Worm (Caenorhabditis elegans) whole organism, L2 larva: ENCODE data around the gene dnj-10.

ENCODE experiments used
- C34F6.9 ChIP-seq: fragments of 150-350 bp; optimal IDR thresholded peaks from 2 replicates; lab custom pipeline; 2014; ENCODE audit warnings: missing biosample characterization, missing genetic modification characterization
- F13H6.1 ChIP-seq: sonication (generic microtip); optimal IDR thresholded peaks from 2 replicates; lab custom pipeline; 2016; ENCODE audit warnings: missing genetic modification characterization, missing compliant biosample characterization
- R02D3.7 ChIP-seq: fragments of 150-350 bp; optimal IDR thresholded peaks from 2 replicates; lab custom pipeline; 2014; ENCODE audit warnings: missing biosample characterization, missing genetic modification characterization
- ZK546.5 ChIP-seq: sonication (generic microtip); optimal IDR thresholded peaks from 2 replicates; lab custom pipeline; 2017; ENCODE audit warnings: missing biosample characterization, missing genetic modification characterization
- alr-1 ChIP-seq: fragments of 150-350 bp; optimal IDR thresholded peaks from 2 replicates; lab custom pipeline; 2014; ENCODE audit warnings: missing biosample characterization, missing genetic modification characterization
- aly-2 ChIP-seq: fragments of 150-350 bp; optimal IDR thresholded peaks from 2 replicates; lab custom pipeline; 2014; ENCODE audit warnings: missing biosample characterization, missing genetic modification characterization
- ama-1 ChIP-seq: fragments of 150-350 bp; optimal IDR thresholded peaks from 2 replicates; lab custom pipeline; 2018; ENCODE audit warnings: inconsistent platforms
- ceh-16 ChIP-seq: fragments of 150-350 bp; optimal IDR thresholded peaks from 2 replicates; lab custom pipeline; 2014; ENCODE audit warnings: missing biosample characterization, missing genetic modification characterization
- dmd-4 ChIP-seq: sonication (generic microtip); optimal IDR thresholded peaks from 2 replicates; lab custom pipeline; 2017; ENCODE audit warnings: missing biosample characterization, missing genetic modification characterization
- egl-27 ChIP-seq: sonication (generic microtip); optimal IDR thresholded peaks from 3 replicates; lab custom pipeline; 2017; ENCODE audit warnings: missing biosample characterization, missing genetic modification reagents, missing genetic modification characterization
- elt-1 ChIP-seq: fragments of 150-350 bp; optimal IDR thresholded peaks from 2 replicates; lab custom pipeline; 2014; ENCODE audit warnings: missing biosample characterization, missing genetic modification characterization
- fos-1 ChIP-seq: fragments of 150-350 bp; optimal IDR thresholded peaks from 2 replicates; lab custom pipeline; 2014; ENCODE audit warnings: missing biosample characterization, missing genetic modification characterization
- gmeb-1 ChIP-seq: fragments of 150-350 bp; optimal IDR thresholded peaks from 2 replicates; lab custom pipeline; 2014; ENCODE audit warnings: missing biosample characterization, missing genetic modification characterization
- lin-11 ChIP-seq: fragments of 150-350 bp; sonication (generic microtip); optimal IDR thresholded peaks from 2 replicates; lab custom pipeline; 2014; ENCODE audit warnings: missing biosample characterization, missing genetic modification characterization, inconsistent platforms, mixed read lengths
- lin-13 ChIP-seq: fragments of 150-350 bp; optimal IDR thresholded peaks from 2 replicates; lab custom pipeline; 2014; ENCODE audit warnings: missing biosample characterization, missing genetic modification reagents, missing genetic modification characterization
- lin-39 ChIP-seq: fragments of 150-350 bp; optimal IDR thresholded peaks from 2 replicates; lab custom pipeline; 2014; ENCODE audit warnings: missing biosample characterization, missing genetic modification reagents, missing genetic modification characterization
- lsy-2 ChIP-seq, 2 experiments: fragments of 150-350 bp in 1 of 2; sonication (generic microtip) in 1 of 2; optimal IDR thresholded peaks; 2 replicates each; lab custom pipeline; 2014 to 2017; ENCODE audit warnings: missing biosample characterization in 2 of 2, missing genetic modification characterization in 2 of 2
- mab-5 ChIP-seq: fragments of 150-350 bp; optimal IDR thresholded peaks from 2 replicates; lab custom pipeline; 2014; ENCODE audit warnings: missing biosample characterization, missing genetic modification characterization
- mbf-1 ChIP-seq: sonication (generic microtip); optimal IDR thresholded peaks from 2 replicates; lab custom pipeline; 2017; ENCODE audit warnings: missing biosample characterization, missing genetic modification characterization
- mdl-1 ChIP-seq, 2 experiments: fragments of 150-350 bp in 1 of 2; sonication (generic microtip) in 1 of 2; optimal IDR thresholded peaks; 2 replicates each; lab custom pipeline; 2017; ENCODE audit warnings: missing biosample characterization in 2 of 2, missing genetic modification characterization in 2 of 2
- nhr-12 ChIP-seq: fragments of 150-350 bp; optimal IDR thresholded peaks from 2 replicates; lab custom pipeline; 2014; ENCODE audit warnings: missing biosample characterization, missing genetic modification characterization
- nhr-129 ChIP-seq: fragments of 150-350 bp; optimal IDR thresholded peaks from 2 replicates; lab custom pipeline; 2014; ENCODE audit warnings: missing biosample characterization, missing genetic modification characterization
- nhr-23 ChIP-seq: fragments of 150-350 bp; optimal IDR thresholded peaks from 2 replicates; lab custom pipeline; 2014; ENCODE audit warnings: missing biosample characterization, missing genetic modification reagents, missing genetic modification characterization
- nhr-237 ChIP-seq: fragments of 150-350 bp; optimal IDR thresholded peaks from 2 replicates; lab custom pipeline; 2014; ENCODE audit warnings: missing biosample characterization, missing genetic modification characterization
- nhr-6 ChIP-seq: fragments of 150-350 bp; optimal IDR thresholded peaks from 2 replicates; lab custom pipeline; 2014; ENCODE audit warnings: missing biosample characterization, missing genetic modification characterization
- sem-4 ChIP-seq: fragments of 150-350 bp; optimal IDR thresholded peaks from 2 replicates; lab custom pipeline; 2014; ENCODE audit warnings: missing biosample characterization, missing genetic modification reagents, missing genetic modification characterization
- sma-3 ChIP-seq: sonication (generic microtip); optimal IDR thresholded peaks from 2 replicates; lab custom pipeline; 2016; ENCODE audit warnings: missing genetic modification reagents, missing genetic modification characterization, missing compliant biosample characterization
- sma-9 ChIP-seq, 2 experiments: fragments of 150-350 bp in 1 of 2; sonication (generic microtip) in 1 of 2; optimal IDR thresholded peaks; 2 replicates each; lab custom pipeline; 2014 to 2016; ENCODE audit warnings: missing genetic modification characterization in 2 of 2, mild to moderate bottlenecking in 1 of 2, missing biosample characterization in 1 of 2, missing compliant biosample characterization in 1 of 2, missing genetic modification reagents in 1 of 2, moderate library complexity in 1 of 2
- snpc-4 ChIP-seq: fragments of 150-350 bp; optimal IDR thresholded peaks from 2 replicates; lab custom pipeline; 2014; ENCODE audit warnings: missing biosample characterization, missing genetic modification characterization
- unc-39 ChIP-seq: fragments of 150-350 bp; optimal IDR thresholded peaks from 2 replicates; lab custom pipeline; 2014; ENCODE audit warnings: missing biosample characterization, missing genetic modification characterization
- unc-55 ChIP-seq: fragments of 150-350 bp; sonication (generic microtip); optimal IDR thresholded peaks from 3 replicates; lab custom pipeline; 2014; ENCODE audit warnings: missing biosample characterization, missing genetic modification reagents, missing genetic modification characterization
- unc-62 ChIP-seq: fragments of 150-350 bp; optimal IDR thresholded peaks from 2 replicates; lab custom pipeline; 2014; ENCODE audit warnings: missing biosample characterization, missing genetic modification reagents, missing genetic modification characterization
- ztf-11 ChIP-seq: sonication (generic microtip); optimal IDR thresholded peaks from 2 replicates; lab custom pipeline; 2017; ENCODE audit warnings: missing biosample characterization, missing genetic modification characterization

Gene dnj-10

DNA sequence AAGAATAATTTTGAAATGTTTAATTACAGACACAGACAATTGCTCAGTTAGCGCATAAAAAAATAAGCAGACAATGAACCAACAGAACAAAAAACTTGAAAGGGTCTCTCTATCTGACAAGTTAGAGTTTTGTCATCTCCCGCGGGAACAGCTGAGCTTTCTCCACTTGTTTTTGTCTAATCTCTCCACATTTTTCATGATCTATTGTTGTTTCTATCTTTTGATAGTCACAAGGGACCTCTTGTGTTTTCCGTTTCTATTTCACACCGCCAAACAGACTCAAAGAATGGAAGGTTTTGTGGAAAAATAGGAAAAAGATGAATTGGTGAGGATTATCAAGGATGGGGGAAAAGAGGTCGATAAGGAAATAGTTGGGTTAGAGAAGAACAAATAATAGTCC is 5.8 kb downstream of the dnj-10 start (continued):
- TF ChIP-seq unc-62 (GFP tag; lab: Kevin White, UChicago): no peak
- TF ChIP-seq unc-55 (GFP tag; lab: Kevin White, UChicago): peak; percentile 15
- no peak for TF ChIP-seq lin-39 (tag; lab: Kevin White, UChicago)
- TF ChIP-seq ZK546.5: no peak
- TF ChIP-seq C34F6.9: peak; percentile 36
- no peak for TF ChIP-seq ceh-16 (tag; lab: Kevin White, UChicago)
- no peak for TF ChIP-seq mbf-1 (tag; lab: Kevin White, UChicago)
- TF ChIP-seq sma-9 (GFP tag; optimal IDR thresholded peaks at IDR 0.05; lab: Kevin White, UChicago): no peak
- TF ChIP-seq sma-9 (tag; optimal IDR thresholded peaks at IDR 0.05; lab: Kevin White, UChicago): no peak
- TF ChIP-seq ama-1 (lab: Kevin White, UChicago): no peak
- TF ChIP-seq, all 48 proteins: peak for 6

DNA sequence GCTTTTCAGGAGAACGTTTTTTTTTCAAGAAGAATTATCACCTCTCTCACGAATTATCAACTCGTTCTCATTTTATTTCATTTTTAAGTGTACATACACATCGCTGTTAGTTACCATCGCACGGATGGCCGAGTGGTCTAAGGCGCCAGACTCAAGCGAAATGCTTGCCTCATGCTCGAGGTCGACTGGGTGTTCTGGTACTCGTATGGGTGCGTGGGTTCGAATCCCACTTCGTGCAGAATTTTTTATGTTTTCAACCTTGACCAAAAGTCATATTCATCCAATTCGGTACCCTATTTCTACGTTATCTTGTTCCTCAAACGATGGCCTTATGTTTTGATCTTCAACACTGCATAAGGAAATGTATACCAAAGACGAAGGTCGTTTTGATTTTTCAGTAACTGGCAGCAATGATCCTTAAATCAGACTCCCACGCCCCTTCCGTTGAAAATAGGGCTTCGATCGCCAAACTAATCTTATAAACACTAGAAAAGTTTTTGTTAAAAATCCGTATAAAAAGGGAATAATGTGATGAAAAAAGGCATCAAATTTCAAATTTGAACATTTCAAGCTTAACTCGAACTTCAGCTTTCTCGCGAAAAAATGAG is 8.3 kb downstream of the dnj-10 start, which contains the start of gene fip-1:
Gene fip-1, plus strand, starts transcription at position 558 of the 608 bp plus-strand sequence.
- TF ChIP-seq sma-3 (GFP tag; lab: Kevin White, UChicago) (peak; percentile 44), lin-11 (tag; lab: Kevin White, UChicago) (no peak), fos-1 (tag; lab: Kevin White, UChicago) (peak; percentile 16)

DNA sequence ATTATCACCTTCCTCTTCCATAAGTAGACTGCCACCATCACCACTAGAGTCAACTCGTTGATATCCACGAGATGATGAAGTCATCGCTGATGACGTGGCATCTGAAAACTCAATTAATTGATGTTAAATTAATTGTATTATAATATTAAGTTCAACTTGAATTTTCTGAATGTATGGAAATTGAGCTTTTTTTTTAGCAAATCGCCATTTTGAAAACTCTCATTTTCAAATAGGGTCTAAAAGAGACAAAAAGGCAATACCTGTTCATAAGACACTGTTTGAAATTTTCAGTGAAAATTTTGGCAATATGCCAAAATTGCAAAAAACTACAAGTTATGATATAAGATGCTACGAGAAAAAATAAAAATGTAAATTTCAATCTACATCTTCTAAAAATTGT is 12.7 kb downstream of the dnj-10 start, which contains the start of gene twk-7:
Gene twk-7, minus strand, starts transcription at position 101 of the 400 bp plus-strand sequence.
- TF ChIP-seq nhr-12: no peak
- TF ChIP-seq nhr-237 (tag; lab: Kevin White, UChicago): no peak
- TF ChIP-seq dmd-4 (tag; lab: Kevin White, UChicago): no peak
- TF ChIP-seq aly-2 (tag; lab: Kevin White, UChicago): no peak
- no peak for TF ChIP-seq lsy-2 (tag; optimal IDR thresholded peaks at IDR 0.05; lab: Kevin White, UChicago)
- no peak for TF ChIP-seq elt-1 (tag; lab: Kevin White, UChicago)
- no peak for TF ChIP-seq nhr-6 (tag; lab: Kevin White, UChicago)
- no peak for TF ChIP-seq sma-9 (GFP tag; optimal IDR thresholded peaks at IDR 0.05; lab: Kevin White, UChicago)
- no peak for TF ChIP-seq sma-9 (tag; optimal IDR thresholded peaks at IDR 0.05; lab: Kevin White, UChicago)
- TF ChIP-seq mab-5: no peak

DNA sequence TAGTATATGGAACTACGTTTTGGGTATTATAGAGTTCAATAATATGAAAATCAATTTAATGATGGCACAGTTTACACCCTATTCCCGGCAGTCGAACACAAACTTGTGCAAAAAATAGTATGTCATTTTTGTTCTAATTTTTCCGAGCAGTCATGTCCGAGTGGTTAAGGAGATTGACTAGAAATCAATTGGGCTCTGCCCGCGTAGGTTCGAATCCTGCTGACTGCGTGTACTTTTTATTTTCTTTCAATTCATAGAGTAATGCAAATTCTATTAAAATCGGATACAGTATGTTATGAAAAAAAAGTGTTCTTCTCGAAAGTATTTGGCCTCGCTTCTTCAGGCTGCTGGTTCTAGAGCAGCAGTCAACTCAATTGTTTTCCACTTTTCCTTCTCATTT is 15.1 kb downstream of the dnj-10 start:
- TF ChIP-seq sem-4 (tag; lab: Kevin White, UChicago): no peak
- TF ChIP-seq unc-39 (tag; lab: Kevin White, UChicago): no peak
- no peak for TF ChIP-seq R02D3.7
- TF ChIP-seq dmd-4 (tag; lab: Kevin White, UChicago): no peak
- TF ChIP-seq fos-1 (tag; lab: Kevin White, UChicago): peak; percentile 32
- peak; percentile 9 for TF ChIP-seq sma-9 (GFP tag; optimal IDR thresholded peaks at IDR 0.05; lab: Kevin White, UChicago)
- TF ChIP-seq sma-9 (tag; optimal IDR thresholded peaks at IDR 0.05; lab: Kevin White, UChicago): no peak
- TF ChIP-seq, all 48 proteins: peak for 2

DNA sequence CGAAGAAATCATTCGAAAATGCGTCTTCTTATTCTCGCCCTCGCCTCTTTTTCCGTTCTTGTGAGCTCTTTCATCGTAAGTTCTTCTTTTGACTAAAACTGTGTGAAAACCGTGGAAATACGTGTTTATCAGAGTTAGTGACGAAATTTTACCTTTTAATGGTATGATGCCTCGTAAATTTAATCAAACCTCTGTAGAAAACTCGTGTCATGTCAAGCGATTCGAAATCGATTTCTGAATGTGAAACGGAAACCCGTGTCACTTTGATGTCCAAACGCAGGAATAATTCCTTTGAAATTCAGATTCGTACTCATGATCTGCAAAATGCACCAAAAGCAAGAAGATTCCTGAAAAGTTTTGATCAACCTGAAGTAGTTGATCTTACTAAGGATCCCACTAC is 17.6 kb downstream of the dnj-10 start, which contains the start of gene F22B7.3:
Gene F22B7.3, plus strand, starts transcription at position 301 of the 400 bp plus-strand sequence.
- TF ChIP-seq unc-39 (tag; lab: Kevin White, UChicago): no peak
- TF ChIP-seq egl-27 (tag; lab: Kevin White, UChicago): no peak
- no peak for TF ChIP-seq unc-62 (GFP tag; lab: Kevin White, UChicago)
- TF ChIP-seq ztf-11 (tag; lab: Kevin White, UChicago): no peak
- no peak for TF ChIP-seq fos-1 (tag; lab: Kevin White, UChicago)
- no peak for TF ChIP-seq lin-39 (tag; lab: Kevin White, UChicago)
- no peak for TF ChIP-seq lin-13 (GFP tag; lab: Kevin White, UChicago)
- TF ChIP-seq nhr-129 (tag; lab: Kevin White, UChicago): no peak
- no peak for TF ChIP-seq alr-1 (tag; lab: Kevin White, UChicago)
- TF ChIP-seq sma-9 (GFP tag; optimal IDR thresholded peaks at IDR 0.05; lab: Kevin White, UChicago): no peak
- TF ChIP-seq sma-9 (tag; optimal IDR thresholded peaks at IDR 0.05; lab: Kevin White, UChicago): no peak
- TF ChIP-seq R02D3.7: no peak
- TF ChIP-seq F13H6.1 (tag; lab: Kevin White, UChicago): no peak
- TF ChIP-seq snpc-4: no peak
- TF ChIP-seq nhr-23 (tag; lab: Kevin White, UChicago): no peak
- TF ChIP-seq mdl-1 (tag; optimal IDR thresholded peaks at IDR 0.05; lab: Kevin White, UChicago): no peak
- TF ChIP-seq gmeb-1 (tag; lab: Kevin White, UChicago): no peak
